Worm (Caenorhabditis elegans) whole organism, young adult: ENCODE results near the gene F42G4.5.
A peak's percentile ranks its signal among the peaks of the same experiment; 100 is the strongest.

Experiments used
- B0019.2 ChIP-seq: fragments of 200-800 bp; sonication (Bioruptor generic); conservative IDR thresholded peaks from 2 replicates; pipeline ENCODE4 v1.3.6; 2022; ENCODE audit warnings: missing genetic modification reagents, missing genetic modification characterization, missing compliant biosample characterization
- B0035.1 ChIP-seq: sonication (generic microtip); optimal IDR thresholded peaks from 2 replicates; lab custom pipeline; 2016; ENCODE audit warnings: missing genetic modification characterization, mild to moderate bottlenecking, missing compliant biosample characterization, missing genotype, missing genetic modification reagents
- D2030.7 ChIP-seq: fragments of 200-800 bp; sonication (Bioruptor generic); IDR thresholded peaks from 2 replicates; pipeline ENCODE4 v1.3.6; 2022; ENCODE audit warnings: missing genetic modification reagents, missing genetic modification characterization, missing compliant biosample characterization
- F33H1.4 ChIP-seq: fragments of 200-800 bp; sonication (Bioruptor generic); IDR thresholded peaks from 2 replicates; pipeline ENCODE4 v1.3.6; 2022; ENCODE audit warnings: missing genetic modification reagents, missing genetic modification characterization, missing compliant biosample characterization
- F49E8.2 ChIP-seq: sonication (generic microtip); optimal IDR thresholded peaks from 3 replicates; lab custom pipeline; 2017; ENCODE audit warnings: missing genetic modification characterization, mild to moderate bottlenecking, missing compliant biosample characterization, antibody characterized with exemption, moderate library complexity; ENCODE audit not compliant: insufficient read depth
- Y53F4B.3 ChIP-seq: fragments of 200-800 bp; sonication (Bioruptor generic); IDR thresholded peaks from 2 replicates; pipeline ENCODE4 v1.3.6; 2022; ENCODE audit warnings: missing genetic modification reagents, missing genetic modification characterization, missing compliant biosample characterization
- Y53G8AR.9 ChIP-seq: fragments of 200-800 bp; sonication (Bioruptor generic); conservative IDR thresholded peaks from 2 replicates; pipeline ENCODE4 v1.3.6; 2022; ENCODE audit warnings: missing genetic modification reagents, missing genetic modification characterization, missing compliant biosample characterization
- athp-1 ChIP-seq: sonication (generic microtip); optimal IDR thresholded peaks from 2 replicates; lab custom pipeline; 2017; ENCODE audit warnings: mild to moderate bottlenecking, missing genetic modification characterization, missing compliant biosample characterization
- attf-5 ChIP-seq: fragments of 200-800 bp; sonication (Bioruptor generic); optimal IDR thresholded peaks from 2 replicates; lab custom pipeline; 2018; ENCODE audit warnings: mild to moderate bottlenecking, missing genetic modification characterization, missing compliant biosample characterization
- ceh-91 ChIP-seq: fragments of 200-800 bp; sonication (Bioruptor generic); IDR thresholded peaks from 2 replicates; pipeline ENCODE4 v1.3.6; 2022; ENCODE audit warnings: missing genetic modification reagents, missing genetic modification characterization, missing compliant biosample characterization
- dox-1 ChIP-seq: fragments of 200-800 bp; sonication (Bioruptor generic); IDR thresholded peaks from 2 replicates; pipeline ENCODE4 v1.3.6; 2022; ENCODE audit warnings: missing genetic modification reagents, missing genetic modification characterization, missing compliant biosample characterization
- efl-1 ChIP-seq: fragments of 150-350 bp; optimal IDR thresholded peaks from 2 replicates; lab custom pipeline; 2014; ENCODE audit warnings: missing biosample characterization, missing genetic modification reagents, missing genetic modification characterization
- egl-18 ChIP-seq: fragments of 200-800 bp; sonication (Bioruptor generic); IDR thresholded peaks from 2 replicates; pipeline ENCODE4 v1.3.6; 2022; ENCODE audit warnings: missing genetic modification reagents, missing genetic modification characterization, missing compliant biosample characterization
- egl-44 ChIP-seq: fragments of 200-800 bp; sonication (Bioruptor generic); IDR thresholded peaks from 2 replicates; pipeline ENCODE4 v1.3.6; 2022; ENCODE audit warnings: missing genetic modification reagents, missing genetic modification characterization, missing compliant biosample characterization
- hmg-1.2 ChIP-seq: fragments of 200-800 bp; sonication (Bioruptor generic); IDR thresholded peaks from 2 replicates; pipeline ENCODE4 v1.3.6; 2022; ENCODE audit warnings: missing genetic modification reagents, missing genetic modification characterization, missing compliant biosample characterization
- hsf-1 ChIP-seq: fragments of 200-800 bp; sonication (Bioruptor generic); IDR thresholded peaks from 2 replicates; pipeline ENCODE4 v1.3.6; 2022; ENCODE audit warnings: missing genetic modification reagents, missing genetic modification characterization, missing compliant biosample characterization
- let-607 ChIP-seq, 2 experiments: fragments of 200-800 bp in 1 of 2; sonication (Bioruptor generic) in 1 of 2; sonication (generic microtip) in 1 of 2; optimal IDR thresholded peaks; 2 replicates each; lab custom pipeline; 2016 to 2018; ENCODE audit warnings: mild to moderate bottlenecking in 2 of 2, missing compliant biosample characterization in 2 of 2, missing genetic modification characterization in 2 of 2, moderate library complexity in 2 of 2, missing genotype in 1 of 2
- lin-35 ChIP-seq, 3 experiments: fragments of 150-350 bp in 2 of 3; sonication (generic microtip) in 1 of 3; optimal IDR thresholded peaks; 2 replicates each; lab custom pipeline; 2014 to 2018; ENCODE audit warnings: missing biosample characterization in 3 of 3, missing genetic modification characterization in 3 of 3, missing genetic modification reagents in 3 of 3
- lsl-1 ChIP-seq: fragments of 200-800 bp; sonication (Bioruptor generic); optimal IDR thresholded peaks from 2 replicates; lab custom pipeline; 2018; ENCODE audit warnings: mild to moderate bottlenecking, missing genetic modification characterization, moderate library complexity, missing compliant biosample characterization
- madf-10 ChIP-seq: sonication (generic microtip); optimal IDR thresholded peaks from 2 replicates; lab custom pipeline; 2016; ENCODE audit warnings: mild to moderate bottlenecking, missing genetic modification characterization, missing compliant biosample characterization
- madf-3 ChIP-seq: fragments of 200-800 bp; sonication (Bioruptor generic); IDR thresholded peaks from 2 replicates; pipeline ENCODE4 v1.3.6; 2022; ENCODE audit warnings: missing genetic modification reagents, missing genetic modification characterization, missing compliant biosample characterization
- madf-6 ChIP-seq: fragments of 200-800 bp; sonication (Bioruptor generic); IDR thresholded peaks from 2 replicates; pipeline ENCODE4 v1.3.6; 2022; ENCODE audit warnings: missing genetic modification reagents, missing genetic modification characterization, missing compliant biosample characterization
- madf-8 ChIP-seq: fragments of 200-800 bp; sonication (Bioruptor generic); conservative IDR thresholded peaks from 2 replicates; pipeline ENCODE4 v1.3.6; 2022; ENCODE audit warnings: missing genetic modification reagents, missing genetic modification characterization, missing compliant biosample characterization
- mcd-1 ChIP-seq: fragments of 200-800 bp; sonication (Bioruptor generic); IDR thresholded peaks from 2 replicates; pipeline ENCODE4 v1.3.6; 2022; ENCODE audit warnings: missing genetic modification reagents, missing genetic modification characterization, missing compliant biosample characterization
- nfyb-1 ChIP-seq: fragments of 200-800 bp; sonication (Bioruptor generic); IDR thresholded peaks from 2 replicates; pipeline ENCODE4 v1.3.6; 2022; ENCODE audit warnings: missing genetic modification reagents, missing genetic modification characterization, missing compliant biosample characterization
- nhr-80 ChIP-seq: sonication (generic microtip); optimal IDR thresholded peaks from 2 replicates; lab custom pipeline; 2016; ENCODE audit warnings: missing genetic modification characterization, missing compliant biosample characterization
- nhr-90 ChIP-seq: sonication (generic microtip); optimal IDR thresholded peaks from 2 replicates; lab custom pipeline; 2016; ENCODE audit warnings: missing genotype, mild to moderate bottlenecking, missing genetic modification characterization, missing compliant biosample characterization
- pha-4 ChIP-seq: fragments of 150-350 bp; sonication (generic microtip); optimal IDR thresholded peaks from 2 replicates; lab custom pipeline; 2014; ENCODE audit warnings: missing biosample characterization, missing genetic modification reagents, missing genetic modification characterization
- rcor-1 ChIP-seq: fragments of 200-800 bp; sonication (Bioruptor generic); IDR thresholded peaks from 2 replicates; pipeline ENCODE4 v1.3.6; 2022; ENCODE audit warnings: missing genetic modification reagents, missing genetic modification characterization, missing compliant biosample characterization
- snpc-1.3 ChIP-seq: sonication (generic microtip); optimal IDR thresholded peaks from 2 replicates; lab custom pipeline; 2017; ENCODE audit warnings: missing genetic modification characterization, mild to moderate bottlenecking, missing compliant biosample characterization, antibody characterized with exemption, moderate library complexity, missing genotype, missing genetic modification reagents; ENCODE audit not compliant: insufficient read depth
- unc-130 ChIP-seq: sonication (generic microtip); optimal IDR thresholded peaks from 2 replicates; lab custom pipeline; 2016; ENCODE audit warnings: missing genetic modification reagents, missing genetic modification characterization, missing compliant biosample characterization
- xnd-1 ChIP-seq: sonication (generic microtip); optimal IDR thresholded peaks from 2 replicates; lab custom pipeline; 2016; ENCODE audit warnings: missing genotype, missing genetic modification reagents, missing genetic modification characterization, missing compliant biosample characterization
- ztf-28 ChIP-seq: fragments of 200-800 bp; sonication (Bioruptor generic); IDR thresholded peaks from 2 replicates; pipeline ENCODE4 v1.3.6; 2022; ENCODE audit warnings: missing genetic modification reagents, missing genetic modification characterization, missing compliant biosample characterization

The F42G4.5 gene

DNA sequence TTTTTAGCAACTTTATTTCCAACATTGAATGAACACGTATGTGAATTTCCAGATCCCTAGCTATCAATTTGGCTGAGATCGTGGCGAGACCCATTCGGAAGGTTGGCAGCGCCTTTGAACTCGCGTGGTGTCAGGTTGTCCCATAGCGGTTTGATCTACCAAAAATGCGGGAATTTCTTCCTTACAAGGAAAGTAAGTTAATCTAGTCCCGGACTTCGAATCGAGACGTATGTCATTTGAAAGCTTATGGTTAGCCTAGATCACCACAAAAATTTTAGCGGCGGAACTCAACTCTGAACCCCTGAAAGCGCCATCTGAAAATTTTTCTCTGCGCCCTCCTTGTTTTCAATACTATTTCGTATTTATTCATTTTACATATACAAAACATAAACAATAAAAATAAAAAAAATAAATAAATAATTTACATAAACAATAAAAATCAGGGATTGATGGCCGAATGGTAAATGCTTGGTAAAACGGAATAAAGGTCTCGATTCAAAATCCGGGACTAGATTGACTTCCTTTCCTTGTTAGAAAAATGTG is 41.6 kb upstream of the F42G4.5 start, which contains the start of gene F18A11.2:
Gene F18A11.2 (plus strand): TSS at position 51 of the 543 bp plus-strand sequence.
- TF ChIP-seq hmg-1.2 (GFP tag; lab: Robert Waterston, UW), result peak; percentile 60

DNA sequence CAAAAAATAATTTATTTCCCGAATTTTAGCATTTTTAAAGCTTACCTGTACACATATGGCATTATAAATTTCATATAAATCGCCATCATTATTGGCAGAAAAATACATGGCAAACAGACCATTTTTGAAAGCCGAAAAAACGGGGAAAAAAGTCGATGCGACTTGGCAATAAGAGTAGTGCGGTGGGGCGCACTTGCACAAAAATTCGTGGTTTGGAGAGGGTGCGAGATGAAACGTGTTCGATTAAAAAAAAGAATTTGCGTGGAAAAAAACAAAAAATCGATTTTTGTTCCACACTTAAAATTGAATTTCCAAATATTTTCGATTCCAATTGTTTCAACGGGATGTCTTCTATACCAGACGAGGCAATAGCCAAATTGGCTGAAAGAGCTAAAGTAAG is 36.6 kb upstream of the F42G4.5 start, which contains the start of gene F18A11.3:
Gene F18A11.3 (minus strand): TSS at position 125 of the 400 bp plus-strand sequence.
- no peak for TF ChIP-seq efl-1
- no peak for TF ChIP-seq lin-35 (GFP tag; optimal IDR thresholded peaks at IDR 0.05; lab: Kevin White, UChicago)
- TF ChIP-seq egl-18 (GFP tag; lab: Robert Waterston, UW), result no peak
- no peak for TF ChIP-seq Y53F4B.3 (GFP tag; lab: Robert Waterston, UW)
- no peak for TF ChIP-seq lsl-1 (GFP tag; lab: Kevin White, UChicago)
- TF ChIP-seq athp-1 (tag; lab: Kevin White, UChicago), result no peak
- no peak for TF ChIP-seq unc-130 (GFP tag; lab: Kevin White, UChicago)
- no peak for TF ChIP-seq snpc-1.3 (tag; lab: Kevin White, UChicago)
- TF ChIP-seq pha-4 (tag; lab: Kevin White, UChicago), result no peak
- TF ChIP-seq ztf-28 (GFP tag; lab: Robert Waterston, UW), result no peak
- no peak for TF ChIP-seq madf-10 (tag; lab: Kevin White, UChicago)
- TF ChIP-seq D2030.7 (GFP tag; lab: Robert Waterston, UW), result no peak
- no peak for TF ChIP-seq madf-8 (GFP tag; lab: Robert Waterston, UW)
- TF ChIP-seq egl-44, result no peak
- TF ChIP-seq attf-5, result peak; percentile 40
- TF ChIP-seq mcd-1 (GFP tag; lab: Robert Waterston, UW), result peak; percentile 80
- TF ChIP-seq let-607 (tag; optimal IDR thresholded peaks at IDR 0.05; lab: Kevin White, UChicago), result peak; percentile 70 to 90
- no peak for TF ChIP-seq F33H1.4 (GFP tag; lab: Robert Waterston, UW)
- peak; percentile 11 for TF ChIP-seq nhr-80 (tag; lab: Kevin White, UChicago)
- no peak for TF ChIP-seq ceh-91
- TF ChIP-seq B0035.1 (tag; lab: Kevin White, UChicago), result no peak
- no peak for TF ChIP-seq Y53G8AR.9 (GFP tag; lab: Robert Waterston, UW)
- TF ChIP-seq nhr-90 (tag; lab: Kevin White, UChicago), result no peak
- no peak for TF ChIP-seq F49E8.2 (tag; lab: Kevin White, UChicago)

DNA sequence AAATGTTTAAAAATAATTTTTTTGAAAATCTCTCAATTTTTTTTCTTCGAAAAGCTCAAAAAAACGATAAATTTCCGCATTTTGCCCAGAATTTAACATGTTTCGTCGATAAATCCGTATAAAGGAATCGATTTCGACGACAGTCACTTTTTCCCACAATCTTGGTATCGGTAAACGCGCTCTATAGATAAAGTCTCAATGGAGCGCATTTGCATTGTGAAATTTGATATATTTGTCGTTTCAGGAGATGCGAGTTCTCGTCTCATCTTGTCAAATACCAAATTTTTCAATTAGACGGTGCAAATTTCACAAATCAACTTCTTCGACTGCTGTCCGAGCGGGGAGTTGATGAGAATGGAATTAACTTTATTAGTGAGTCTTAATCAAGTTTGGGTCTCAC is 34.1 kb upstream of the F42G4.5 start:
- TF ChIP-seq madf-6 (GFP tag; lab: Robert Waterston, UW) (peak; percentile 24; the same call in 1 of the 2 replicates), mcd-1 (GFP tag; lab: Robert Waterston, UW) (peak; percentile 57; the same call in 1 of the 2 replicates)

DNA sequence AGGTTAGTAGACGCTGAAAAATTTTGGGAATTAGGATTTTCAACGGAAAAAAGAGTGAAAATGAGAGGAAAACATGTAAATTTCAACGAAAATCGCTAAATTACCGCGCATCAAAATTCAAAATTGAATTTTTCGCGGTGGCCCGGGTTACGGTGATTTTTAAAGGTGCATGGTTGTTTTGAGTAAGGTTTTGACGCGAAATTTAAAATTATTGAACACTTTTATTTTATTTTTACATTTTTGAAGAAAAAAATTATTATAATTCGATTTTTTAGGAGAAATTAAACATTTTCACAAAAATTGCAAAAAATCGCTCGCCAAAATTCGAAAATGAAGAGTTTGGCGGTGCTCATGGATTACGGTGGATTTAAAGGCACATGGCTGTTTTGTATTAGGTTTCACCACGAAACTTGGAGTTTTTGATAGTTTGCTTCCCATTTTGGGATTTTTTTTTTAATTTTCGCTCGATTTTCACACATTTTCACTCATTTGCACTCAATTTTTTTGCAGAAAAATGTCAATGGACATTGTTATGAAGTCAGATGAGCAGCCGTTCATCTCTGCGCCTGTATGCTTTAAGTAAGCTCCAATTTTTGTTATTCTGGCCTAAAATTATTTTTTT is 29.7 kb upstream of the F42G4.5 start, which contains the start of gene puf-6:
Gene puf-6 (minus strand): TSS at position 13 of the 622 bp plus-strand sequence.
- peak; percentile 89 for TF ChIP-seq ceh-91
- peak; percentile 90 for TF ChIP-seq F33H1.4 (GFP tag; lab: Robert Waterston, UW)
- TF ChIP-seq mcd-1 (GFP tag; lab: Robert Waterston, UW), result 0 out of 2 replicates have a peak, but pooled peaks have one; percentile 10
- peak; percentile 10; the same call in 1 of the 2 replicates for TF ChIP-seq nfyb-1 (GFP tag; lab: Robert Waterston, UW)
- TF ChIP-seq B0019.2 (GFP tag; lab: Robert Waterston, UW), result 0 out of 2 replicates have a peak, but pooled peaks have one; percentile 31
- peak; percentile 67 for TF ChIP-seq xnd-1 (tag; lab: Kevin White, UChicago)
- peak; percentile 21; the same call in 1 of the 2 replicates for TF ChIP-seq hmg-1.2 (GFP tag; lab: Robert Waterston, UW)
- peak; percentile 97 for TF ChIP-seq madf-6 (GFP tag; lab: Robert Waterston, UW)
- 0 out of 2 replicates have a peak, but pooled peaks have one; percentile 68 for TF ChIP-seq ztf-28 (GFP tag; lab: Robert Waterston, UW)
- TF ChIP-seq hsf-1 (GFP tag; lab: Robert Waterston, UW), result peak; percentile 73
- peak; percentile 56; the same call in 1 of the 2 replicates for TF ChIP-seq dox-1 (GFP tag; lab: Robert Waterston, UW)
- peak; percentile 87 for TF ChIP-seq madf-8 (GFP tag; lab: Robert Waterston, UW)
- peak; percentile 21; the same call in 1 of the 2 replicates for TF ChIP-seq rcor-1
- TF ChIP-seq D2030.7 (GFP tag; lab: Robert Waterston, UW), result peak; percentile 81
- TF ChIP-seq madf-3, result 0 out of 2 replicates have a peak, but pooled peaks have one; percentile 41
- peak; percentile 79 for TF ChIP-seq lsl-1 (GFP tag; lab: Kevin White, UChicago)
